Worm (Caenorhabditis elegans): Measurements from ENCODE around the gene mrp-6.

Gene mrp-6

ce11 chrX:4147600-4148448 lies 38.7 kb downstream of the mrp-6 start (continued):
- TF ChIP-seq Y105C5A.15 (GFP tag; IDR thresholded peaks at IDR 0.05) (peak; percentile 46; the same call in 1 of the 2 replicates), daf-16 (GFP tag; optimal IDR thresholded peaks at IDR 0.05) (no peak), daf-16 (tag; optimal IDR thresholded peaks at IDR 0.05) (peak; percentile 3), vab-7 (GFP tag; IDR thresholded peaks at IDR 0.05) (peak; percentile 16; the same call in 1 of the 2 replicates), lin-29 (GFP tag; IDR thresholded peaks at IDR 0.05) (peak; percentile 6; the same call in 1 of the 2 replicates), aha-1 (tag) (peak; percentile 78), hmg-1.1 (GFP tag; IDR thresholded peaks at IDR 0.05) (peak; percentile 39), ztf-7 (tag; optimal IDR thresholded peaks at IDR 0.05) (no peak), pqm-1 (tag; optimal IDR thresholded peaks at IDR 0.05) (no peak), ctbp-1 (GFP tag; IDR thresholded peaks at IDR 0.05) (peak; percentile 65), ama-1 (optimal IDR thresholded peaks at IDR 0.05) (no peak), lsy-2 (tag; optimal IDR thresholded peaks at IDR 0.05) (peak in 1 of 2 experiments; percentile 52), nhr-111 (GFP tag; optimal IDR thresholded peaks at IDR 0.05) (no peak)

ce11 chrX:4146798-4147543 lies 39.6 kb downstream of the mrp-6 start:
- peak; percentile 97 for TF ChIP-seq aha-1 (tag)
- TF ChIP-seq ceh-32 (tag; optimal IDR thresholded peaks at IDR 0.05; ENCODE audit: poor library complexity) = no peak
- no peak for TF ChIP-seq zip-2 (tag; optimal IDR thresholded peaks at IDR 0.05)
- TF ChIP-seq Y105C5A.15 (GFP tag; IDR thresholded peaks at IDR 0.05) = no peak
- 0 out of 2 replicates have a peak, but pooled peaks have one; percentile 4 for TF ChIP-seq pha-4 (GFP tag; IDR thresholded peaks at IDR 0.05)
- TF ChIP-seq pha-4 (tag; optimal IDR thresholded peaks at IDR 0.05) = no peak
- TF ChIP-seq attf-4 (tag; optimal IDR thresholded peaks at IDR 0.05) = no peak
- TF ChIP-seq hmg-1.1 (GFP tag; IDR thresholded peaks at IDR 0.05) = 0 out of 2 replicates have a peak, but pooled peaks have one; percentile 21
- TF ChIP-seq F26F4.8 (GFP tag; conservative IDR thresholded peaks at IDR 0.05) = no peak
- TF ChIP-seq daf-19 (GFP tag; conservative IDR thresholded peaks at IDR 0.05) = no peak
- TF ChIP-seq ceh-62 (tag; optimal IDR thresholded peaks at IDR 0.05) = no peak
- TF ChIP-seq ceh-28 (tag; optimal IDR thresholded peaks at IDR 0.05) = no peak
- TF ChIP-seq ZK337.2 (GFP tag; IDR thresholded peaks at IDR 0.05) = no peak
- TF ChIP-seq daf-16 (GFP tag; optimal IDR thresholded peaks at IDR 0.05) = no peak
- TF ChIP-seq daf-16 (tag; optimal IDR thresholded peaks at IDR 0.05) = peak; percentile 0
- no peak for TF ChIP-seq fos-1 (tag; optimal IDR thresholded peaks at IDR 0.05)
- peak; percentile 7 for TF ChIP-seq F37D6.2 (tag; optimal IDR thresholded peaks at IDR 0.05)
- TF ChIP-seq T26A8.4 (GFP tag; IDR thresholded peaks at IDR 0.05) = peak; percentile 29; the same call in 1 of the 2 replicates
- TF ChIP-seq nhr-10 (tag; optimal IDR thresholded peaks at IDR 0.05) = no peak
- TF ChIP-seq lsy-2 (tag; optimal IDR thresholded peaks at IDR 0.05) = peak in 1 of 2 experiments; percentile 1

- no peak for TF ChIP-seq zag-1 (tag; optimal IDR thresholded peaks at IDR 0.05)
- no peak for TF ChIP-seq dmd-6 (GFP tag; IDR thresholded peaks at IDR 0.05)
- TF ChIP-seq nhr-25 (tag; optimal IDR thresholded peaks at IDR 0.05; ENCODE audit: borderline replicate concordance, insufficient read depth) = peak; percentile 23
- TF ChIP-seq mxl-2 (GFP tag; conservative IDR thresholded peaks at IDR 0.05) = peak; percentile 44; the same call in 1 of the 2 replicates
- TF ChIP-seq unc-62 (GFP tag; optimal IDR thresholded peaks at IDR 0.05 in 1 of 2) = peak in 1 of 2 experiments; percentile 58
- no peak for TF ChIP-seq unc-62 (tag; optimal IDR thresholded peaks at IDR 0.05)
- TF ChIP-seq dve-1 (tag; optimal IDR thresholded peaks at IDR 0.05; ENCODE audit: insufficient read depth) = no peak
- TF ChIP-seq nhr-10 (tag; optimal IDR thresholded peaks at IDR 0.05) = no peak
- TF ChIP-seq lin-1 (GFP tag; IDR thresholded peaks at IDR 0.05) = no peak
- no peak for TF ChIP-seq ceh-44 (GFP tag; IDR thresholded peaks at IDR 0.05)
- TF ChIP-seq spr-1 (tag; optimal IDR thresholded peaks at IDR 0.05) = no peak
- no peak for TF ChIP-seq lin-13 (GFP tag; optimal IDR thresholded peaks at IDR 0.05)
- TF ChIP-seq daf-16 (GFP tag; optimal IDR thresholded peaks at IDR 0.05) = no peak
- peak; percentile 9 for TF ChIP-seq daf-16 (tag; optimal IDR thresholded peaks at IDR 0.05)
- TF ChIP-seq aha-1 (tag) = peak; percentile 29
- no peak for TF ChIP-seq zfp-2 (tag; optimal IDR thresholded peaks at IDR 0.05)
- no peak for TF ChIP-seq nhr-76 (tag; optimal IDR thresholded peaks at IDR 0.05)
- TF ChIP-seq D1046.2 (GFP tag; IDR thresholded peaks at IDR 0.05) = 0 out of 2 replicates have a peak, but pooled peaks have one; percentile 17
- no peak for TF ChIP-seq gei-8 (GFP tag; optimal IDR thresholded peaks at IDR 0.05)
Observed at ce11 chrX:4146046-4146445, 40.5 kb downstream of the mrp-6 start.

All from whole organism, L4 larva.